Worm (Caenorhabditis elegans): ENCODE results near the gene rpac-40.
"Not testable (repeated sequence)": the region's sequence is repeated elsewhere in the genome, so short reads cannot be mapped to it uniquely, and the experiment has no call there.

DNA sequence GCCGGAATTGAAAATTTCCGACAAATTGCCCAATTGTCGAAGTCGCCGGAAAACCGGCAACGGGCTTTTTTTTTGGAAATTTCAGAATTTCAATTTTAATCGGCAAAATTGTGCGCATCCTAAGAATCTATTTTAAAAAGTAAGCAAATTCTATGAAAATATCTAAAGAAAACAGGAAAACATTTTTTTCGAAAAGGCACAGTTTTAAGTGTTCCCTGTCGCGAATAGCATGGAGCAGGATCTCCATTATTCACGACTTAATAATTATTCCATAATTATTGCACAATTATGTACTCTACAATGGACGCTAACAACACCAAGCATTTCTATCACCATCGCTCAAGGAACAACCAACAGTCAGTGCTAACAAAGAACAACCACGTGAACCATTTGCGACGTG is 16.6 kb downstream of the rpac-40 start, which contains the start of gene H43I07.4:
- TF ChIP-seq pha-4 (tag; optimal IDR thresholded peaks at IDR 0.05); elt-3 (tag; optimal IDR thresholded peaks at IDR 0.05); ztf-11 (tag; optimal IDR thresholded peaks at IDR 0.05); snpc-4 (tag; optimal IDR thresholded peaks at IDR 0.05); unc-39 (tag; optimal IDR thresholded peaks at IDR 0.05); elt-1 (tag; optimal IDR thresholded peaks at IDR 0.05; ENCODE audit: borderline replicate concordance, insufficient read depth); lin-13 (tag; optimal IDR thresholded peaks at IDR 0.05); nhr-237 (tag; optimal IDR thresholded peaks at IDR 0.05); nhr-2 (tag; optimal IDR thresholded peaks at IDR 0.05); nhr-28 (tag; optimal IDR thresholded peaks at IDR 0.05); blmp-1 (tag; optimal IDR thresholded peaks at IDR 0.05); nhr-76 (tag; optimal IDR thresholded peaks at IDR 0.05); sem-2 (GFP tag; optimal IDR thresholded peaks at IDR 0.05): not testable (repeated sequence)
